Worm (Caenorhabditis elegans) whole organism, young adult: ENCODE data around the gene cdc-42.

Experiments used
- B0261.1 ChIP-seq: sonication (generic microtip); optimal IDR thresholded peaks from 2 replicates; lab custom pipeline; 2016; ENCODE audit warnings: mild to moderate bottlenecking, missing genetic modification characterization, moderate library complexity, missing compliant biosample characterization
- C06A6.2 ChIP-seq: fragments of 200-800 bp; sonication (Bioruptor generic); conservative IDR thresholded peaks from 2 replicates; pipeline ENCODE4 v1.3.6; 2022; ENCODE audit warnings: missing genetic modification characterization, missing compliant biosample characterization
- C17E4.6 ChIP-seq: fragments of 200-800 bp; sonication (Bioruptor generic); IDR thresholded peaks from 2 replicates; pipeline ENCODE4 v1.3.6; 2022; ENCODE audit warnings: missing genetic modification reagents, missing genetic modification characterization, missing compliant biosample characterization
- F22D6.2 ChIP-seq: sonication (generic microtip); optimal IDR thresholded peaks from 2 replicates; lab custom pipeline; 2016; ENCODE audit warnings: mild to moderate bottlenecking, missing genetic modification characterization, missing compliant biosample characterization
- F37B4.10 ChIP-seq: fragments of 200-800 bp; sonication (Bioruptor generic); IDR thresholded peaks from 2 replicates; pipeline ENCODE4 v1.3.6; 2022; ENCODE audit warnings: missing genetic modification characterization, missing compliant biosample characterization
- F39B2.1 ChIP-seq: fragments of 200-800 bp; sonication (Bioruptor generic); IDR thresholded peaks from 2 replicates; pipeline ENCODE4 v1.3.6; 2022; ENCODE audit warnings: missing genetic modification reagents, missing genetic modification characterization, missing compliant biosample characterization
- F52B5.7 ChIP-seq: sonication (generic microtip); optimal IDR thresholded peaks from 2 replicates; lab custom pipeline; 2016; ENCODE audit warnings: mild to moderate bottlenecking, missing genetic modification characterization, missing compliant biosample characterization
- F55B11.4 ChIP-seq: sonication (generic microtip); optimal IDR thresholded peaks from 2 replicates; lab custom pipeline; 2016; ENCODE audit warnings: missing compliant biosample characterization, missing genetic modification characterization, borderline replicate concordance; ENCODE audit not compliant: insufficient read depth
- K12H6.12 ChIP-seq: fragments of 200-800 bp; sonication (Bioruptor generic); optimal IDR thresholded peaks from 2 replicates; lab custom pipeline; 2018; ENCODE audit warnings: mild to moderate bottlenecking, missing genetic modification characterization, missing compliant biosample characterization
- Y53F4B.3 ChIP-seq: fragments of 200-800 bp; sonication (Bioruptor generic); IDR thresholded peaks from 2 replicates; pipeline ENCODE4 v1.3.6; 2022; ENCODE audit warnings: missing genetic modification reagents, missing genetic modification characterization, missing compliant biosample characterization
- Y67H2A.10 ChIP-seq: fragments of 200-800 bp; sonication (Bioruptor generic); conservative IDR thresholded peaks from 2 replicates; pipeline ENCODE4 v1.3.6; 2022; ENCODE audit warnings: missing genetic modification reagents, missing genetic modification characterization, missing compliant biosample characterization
- Y79H2A.3 ChIP-seq: fragments of 200-800 bp; sonication (Bioruptor generic); conservative IDR thresholded peaks from 2 replicates; pipeline ENCODE4 v1.3.6; 2022; ENCODE audit warnings: missing genetic modification reagents, missing genetic modification characterization, missing compliant biosample characterization
- Y95B8A.8 ChIP-seq: fragments of 200-800 bp; sonication (Bioruptor generic); IDR thresholded peaks from 2 replicates; pipeline ENCODE4 v1.3.6; 2022; ENCODE audit warnings: missing genetic modification reagents, missing genetic modification characterization, missing compliant biosample characterization
- ZK185.1 ChIP-seq: sonication (generic microtip); optimal IDR thresholded peaks from 2 replicates; lab custom pipeline; 2016; ENCODE audit warnings: mild to moderate bottlenecking, missing genetic modification characterization, missing compliant biosample characterization; ENCODE audit not compliant: poor library complexity, severe bottlenecking
- aptf-2 ChIP-seq: fragments of 200-800 bp; sonication (Bioruptor generic); conservative IDR thresholded peaks from 2 replicates; pipeline ENCODE4 v1.3.6; 2022; ENCODE audit warnings: missing genetic modification reagents, missing genetic modification characterization, missing compliant biosample characterization
- attf-5 ChIP-seq: fragments of 200-800 bp; sonication (Bioruptor generic); optimal IDR thresholded peaks from 2 replicates; lab custom pipeline; 2018; ENCODE audit warnings: mild to moderate bottlenecking, missing genetic modification characterization, missing compliant biosample characterization
- bed-1 ChIP-seq: fragments of 200-800 bp; sonication (Bioruptor generic); IDR thresholded peaks from 2 replicates; pipeline ENCODE4 v1.3.6; 2022; ENCODE audit warnings: missing genetic modification reagents, missing genetic modification characterization, missing compliant biosample characterization
- bed-2 ChIP-seq: fragments of 200-800 bp; sonication (Bioruptor generic); IDR thresholded peaks from 2 replicates; pipeline ENCODE4 v1.3.6; 2022; ENCODE audit warnings: missing genetic modification reagents, missing genetic modification characterization, missing compliant biosample characterization
- ccch-3 ChIP-seq: fragments of 200-800 bp; sonication (Bioruptor generic); optimal IDR thresholded peaks from 2 replicates; lab custom pipeline; 2018; ENCODE audit warnings: mild to moderate bottlenecking, missing genetic modification characterization, missing compliant biosample characterization
- cebp-1 ChIP-seq, 2 experiments: fragments of 200-800 bp in 1 of 2; sonication (Bioruptor generic) in 1 of 2; sonication (generic microtip) in 1 of 2; IDR thresholded peaks in 1 of 2; optimal IDR thresholded peaks in 1 of 2; 2 replicates each; pipeline versions ENCODE4 v1.3.6 to Lab custom; 2017 to 2022; ENCODE audit warnings: missing compliant biosample characterization in 2 of 2, missing genetic modification characterization in 2 of 2, mild to moderate bottlenecking in 1 of 2, missing genetic modification reagents in 1 of 2, moderate library complexity in 1 of 2
- chd-7 ChIP-seq: sonication (generic microtip); optimal IDR thresholded peaks from 2 replicates; lab custom pipeline; 2016; ENCODE audit warnings: mild to moderate bottlenecking, missing genetic modification characterization, moderate library complexity, missing compliant biosample characterization
- egrh-3 ChIP-seq: fragments of 200-800 bp; sonication (Bioruptor generic); IDR thresholded peaks from 2 replicates; pipeline ENCODE4 v1.3.6; 2022; ENCODE audit warnings: missing genetic modification reagents, missing genetic modification characterization, missing compliant biosample characterization
- gei-17 ChIP-seq: fragments of 200-800 bp; sonication (Bioruptor generic); optimal IDR thresholded peaks from 2 replicates; lab custom pipeline; 2018; ENCODE audit warnings: mild to moderate bottlenecking, missing genetic modification characterization, missing compliant biosample characterization
- hlh-12 ChIP-seq: sonication (generic microtip); optimal IDR thresholded peaks from 2 replicates; lab custom pipeline; 2016; ENCODE audit warnings: missing genetic modification characterization, missing compliant biosample characterization
- hlh-26 ChIP-seq: fragments of 200-800 bp; sonication (Bioruptor generic); conservative IDR thresholded peaks from 2 replicates; pipeline ENCODE4 v1.3.6; 2022; ENCODE audit warnings: missing genetic modification reagents, missing genetic modification characterization, missing compliant biosample characterization
- hmg-1.2 ChIP-seq: fragments of 200-800 bp; sonication (Bioruptor generic); IDR thresholded peaks from 2 replicates; pipeline ENCODE4 v1.3.6; 2022; ENCODE audit warnings: missing genetic modification reagents, missing genetic modification characterization, missing compliant biosample characterization
- let-526 ChIP-seq: fragments of 200-800 bp; sonication (Bioruptor generic); IDR thresholded peaks from 2 replicates; pipeline ENCODE4 v1.3.6; 2022; ENCODE audit warnings: missing genetic modification reagents, missing genetic modification characterization, missing compliant biosample characterization
- lin-40 ChIP-seq: sonication (generic microtip); optimal IDR thresholded peaks from 2 replicates; lab custom pipeline; 2016; ENCODE audit warnings: missing genetic modification characterization, mild to moderate bottlenecking, missing compliant biosample characterization, missing genotype, missing genetic modification reagents
- lin-54 ChIP-seq: fragments of 200-800 bp; sonication (Bioruptor generic); optimal IDR thresholded peaks from 2 replicates; lab custom pipeline; 2018; ENCODE audit warnings: mild to moderate bottlenecking, missing genetic modification characterization, missing compliant biosample characterization
- lir-1 ChIP-seq: fragments of 200-800 bp; sonication (Bioruptor generic); conservative IDR thresholded peaks from 2 replicates; pipeline ENCODE4 v1.3.6; 2022; ENCODE audit warnings: missing genetic modification reagents, missing genetic modification characterization, missing compliant biosample characterization
- lsl-1 ChIP-seq: fragments of 200-800 bp; sonication (Bioruptor generic); optimal IDR thresholded peaks from 2 replicates; lab custom pipeline; 2018; ENCODE audit warnings: mild to moderate bottlenecking, missing genetic modification characterization, moderate library complexity, missing compliant biosample characterization
- madf-10 ChIP-seq: sonication (generic microtip); optimal IDR thresholded peaks from 2 replicates; lab custom pipeline; 2016; ENCODE audit warnings: mild to moderate bottlenecking, missing genetic modification characterization, missing compliant biosample characterization
- madf-6 ChIP-seq: fragments of 200-800 bp; sonication (Bioruptor generic); IDR thresholded peaks from 2 replicates; pipeline ENCODE4 v1.3.6; 2022; ENCODE audit warnings: missing genetic modification reagents, missing genetic modification characterization, missing compliant biosample characterization
- mcd-1 ChIP-seq: fragments of 200-800 bp; sonication (Bioruptor generic); IDR thresholded peaks from 2 replicates; pipeline ENCODE4 v1.3.6; 2022; ENCODE audit warnings: missing genetic modification reagents, missing genetic modification characterization, missing compliant biosample characterization
- mel-28 ChIP-seq: sonication (generic microtip); optimal IDR thresholded peaks from 2 replicates; lab custom pipeline; 2016; ENCODE audit warnings: borderline replicate concordance, mild to moderate bottlenecking, missing genetic modification characterization, missing compliant biosample characterization
- nhr-80 ChIP-seq: sonication (generic microtip); optimal IDR thresholded peaks from 2 replicates; lab custom pipeline; 2016; ENCODE audit warnings: missing genetic modification characterization, missing compliant biosample characterization
- pbrm-1 ChIP-seq: fragments of 200-800 bp; sonication (Bioruptor generic); IDR thresholded peaks from 2 replicates; pipeline ENCODE4 v1.3.6; 2022; ENCODE audit warnings: missing genetic modification reagents, missing genetic modification characterization, missing compliant biosample characterization
- rcor-1 ChIP-seq: fragments of 200-800 bp; sonication (Bioruptor generic); IDR thresholded peaks from 2 replicates; pipeline ENCODE4 v1.3.6; 2022; ENCODE audit warnings: missing genetic modification reagents, missing genetic modification characterization, missing compliant biosample characterization
- rpc-1 ChIP-seq, 2 experiments: fragments of 150-350 bp in 1 of 2; sonication (generic microtip) in 1 of 2; optimal IDR thresholded peaks; 2 replicates each; lab custom pipeline; 2014 to 2018; ENCODE audit warnings: missing biosample characterization in 1 of 2, missing genetic modification characterization in 1 of 2, missing genetic modification reagents in 1 of 2, missing genotype in 1 of 2
- unc-62 ChIP-seq: fragments of 150-350 bp; optimal IDR thresholded peaks from 2 replicates; lab custom pipeline; 2014; ENCODE audit warnings: missing biosample characterization, missing genetic modification reagents, missing genetic modification characterization
- ztf-25 ChIP-seq: fragments of 200-800 bp; sonication (Bioruptor generic); IDR thresholded peaks from 2 replicates; pipeline ENCODE4 v1.3.6; 2022; ENCODE audit warnings: missing genetic modification reagents, missing genetic modification characterization, missing compliant biosample characterization
- ztf-3 ChIP-seq: fragments of 200-800 bp; sonication (Bioruptor generic); optimal IDR thresholded peaks from 2 replicates; lab custom pipeline; 2018; ENCODE audit warnings: mild to moderate bottlenecking, missing genetic modification characterization, missing compliant biosample characterization

The cdc-42 gene

ce11 chrII:7642016-7642653 lies 25.9 kb downstream of the cdc-42 start (continued):
- no peak for TF ChIP-seq ZK185.1
- peak; percentile 84 for TF ChIP-seq egrh-3 (GFP tag; lab: Robert Waterston, UW)
- no peak for TF ChIP-seq mel-28 (tag; lab: Kevin White, UChicago)
- TF ChIP-seq K12H6.12 (tag; lab: Kevin White, UChicago): peak; percentile 60
- TF ChIP-seq madf-6: no peak
- no peak for TF ChIP-seq cebp-1 (GFP tag; IDR thresholded peaks at IDR 0.05; lab: Robert Waterston, UW)
- peak; percentile 58 for TF ChIP-seq cebp-1 (tag; optimal IDR thresholded peaks at IDR 0.05; lab: Kevin White, UChicago)
- no peak for TF ChIP-seq F52B5.7 (tag; lab: Kevin White, UChicago)
- TF ChIP-seq lin-40 (tag; lab: Kevin White, UChicago): peak; percentile 32

- no peak for TF ChIP-seq mcd-1
- TF ChIP-seq ccch-3 (GFP tag; lab: Kevin White, UChicago): no peak
- no peak for TF ChIP-seq nhr-80 (tag; lab: Kevin White, UChicago)
- no peak for TF ChIP-seq hlh-26 (GFP tag; lab: Robert Waterston, UW)
- TF ChIP-seq C06A6.2 (GFP tag; lab: Robert Waterston, UW): no peak
- no peak for TF ChIP-seq unc-62 (GFP tag; lab: Kevin White, UChicago)
- TF ChIP-seq Y67H2A.10 (GFP tag; lab: Robert Waterston, UW): no peak
- TF ChIP-seq hlh-12 (tag; lab: Kevin White, UChicago): no peak
- no peak for TF ChIP-seq F39B2.1 (GFP tag; lab: Robert Waterston, UW)
- TF ChIP-seq Y79H2A.3 (GFP tag; lab: Robert Waterston, UW): no peak
- TF ChIP-seq F37B4.10 (GFP tag; lab: Robert Waterston, UW): no peak
- TF ChIP-seq ztf-3: no peak
- no peak for TF ChIP-seq F22D6.2 (tag; lab: Kevin White, UChicago)
- no peak for TF ChIP-seq rcor-1
- no peak for TF ChIP-seq chd-7 (tag; lab: Kevin White, UChicago)
- no peak for TF ChIP-seq C17E4.6
- TF ChIP-seq bed-1 (GFP tag; lab: Robert Waterston, UW): no peak
- no peak for TF ChIP-seq pbrm-1 (GFP tag; lab: Robert Waterston, UW)
Observed at ce11 chrII:7643214-7643613, 27.0 kb downstream of the cdc-42 start.

- no peak for TF ChIP-seq gei-17
- TF ChIP-seq Y53F4B.3 (GFP tag; lab: Robert Waterston, UW): no peak
- no peak for TF ChIP-seq B0261.1
- no peak for TF ChIP-seq let-526
- no peak for TF ChIP-seq ztf-25 (GFP tag; lab: Robert Waterston, UW)
- TF ChIP-seq lir-1 (GFP tag; lab: Robert Waterston, UW): no peak
Observed at ce11 chrII:7651171-7651570, 34.9 kb downstream of the cdc-42 start, which contains the start of gene pde-4. pde-4 (minus strand) TSS chrII:7651246.

ce11 chrII:7662008-7662686 lies 45.9 kb downstream of the cdc-42 start, which contains the start of gene alfa-1:
alfa-1 (minus strand) TSS chrII:7662522.
- no peak for TF ChIP-seq rpc-1 (optimal IDR thresholded peaks at IDR 0.05; lab: Kevin White, UChicago)
- no peak for TF ChIP-seq rpc-1 (tag; optimal IDR thresholded peaks at IDR 0.05; lab: Kevin White, UChicago)
- TF ChIP-seq lsl-1 (GFP tag; lab: Kevin White, UChicago): no peak
- peak; percentile 61 for TF ChIP-seq attf-5 (GFP tag; lab: Kevin White, UChicago)
- TF ChIP-seq nhr-80 (tag; lab: Kevin White, UChicago): peak; percentile 64
- TF ChIP-seq F55B11.4 (tag; lab: Kevin White, UChicago): no peak
- peak; percentile 27; the same call in 1 of the 2 replicates for TF ChIP-seq hmg-1.2 (GFP tag; lab: Robert Waterston, UW)
- TF ChIP-seq madf-10 (tag; lab: Kevin White, UChicago): no peak
- TF ChIP-seq lir-1 (GFP tag; lab: Robert Waterston, UW): no peak
- no peak for TF ChIP-seq bed-2 (GFP tag; lab: Robert Waterston, UW)
- TF ChIP-seq Y95B8A.8 (GFP tag; lab: Robert Waterston, UW): no peak
- peak; percentile 18 for TF ChIP-seq lin-54 (GFP tag; lab: Kevin White, UChicago)
- no peak for TF ChIP-seq aptf-2 (GFP tag; lab: Robert Waterston, UW)
- TF ChIP-seq lin-40 (tag; lab: Kevin White, UChicago): no peak
